Fruit fly (Drosophila melanogaster): ENCODE data around the gene CG17544.
A peak's percentile ranks its signal among the peaks of the same experiment; 100 is the strongest.

Gene CG17544

dm6 chr2L:19377129-19378083 lies 20.9 kb downstream of the CG17544 start (continued):
- TF ChIP-seq NFAT (GFP tag; IDR thresholded peaks at IDR 0.05) (no peak), CG10274 (GFP tag; optimal IDR thresholded peaks at IDR 0.05) (no peak), CG12104 (GFP tag; optimal IDR thresholded peaks at IDR 0.05) (no peak), Neu2 (GFP tag; optimal IDR thresholded peaks at IDR 0.05; ENCODE audit: borderline replicate concordance) (no peak), HHEX (GFP tag; optimal IDR thresholded peaks at IDR 0.05) (peak; percentile 35), CG1233 (GFP tag; optimal IDR thresholded peaks at IDR 0.05) (peak; percentile 54), CG8281 (tag; optimal IDR thresholded peaks at IDR 0.05) (no peak), CG18262 (tag; optimal IDR thresholded peaks at IDR 0.05) (peak; percentile 75), ase (GFP tag; IDR thresholded peaks at IDR 0.05) (0 out of 3 replicates have a peak, but pooled peaks have one; percentile 34), CG43689 (GFP tag; IDR thresholded peaks at IDR 0.05) (no peak), Deaf1 (tag; optimal IDR thresholded peaks at IDR 0.05) (peak; percentile 3), h (optimal IDR thresholded peaks at IDR 0.05) (no peak), trem (tag; optimal IDR thresholded peaks at IDR 0.05) (peak; percentile 49), Poxn (GFP tag; IDR thresholded peaks at IDR 0.05) (no peak), CG11696 (GFP tag; IDR thresholded peaks at IDR 0.05) (no peak), CG1603 (tag; optimal IDR thresholded peaks at IDR 0.05) (peak; percentile 61), Dip3 (GFP tag; optimal IDR thresholded peaks at IDR 0.05) (no peak), fd3F (GFP tag; optimal IDR thresholded peaks at IDR 0.05) (no peak), cg (GFP tag; optimal IDR thresholded peaks at IDR 0.05) (no peak), E2f2 (GFP tag; IDR thresholded peaks at IDR 0.05) (no peak), CG16779 (GFP tag; IDR thresholded peaks at IDR 0.05) (no peak), CG3065 (GFP tag; optimal IDR thresholded peaks at IDR 0.05) (no peak), nerfin-1 (tag; optimal IDR thresholded peaks at IDR 0.05) (peak; percentile 73), CG4360 (GFP tag; IDR thresholded peaks at IDR 0.05) (no peak), Elba2 (GFP tag; optimal IDR thresholded peaks at IDR 0.05) (peak; percentile 14), cwo (GFP tag; optimal IDR thresholded peaks at IDR 0.05) (no peak), CG10543 (GFP tag; optimal IDR thresholded peaks at IDR 0.05) (no peak), jigr1 (GFP tag; IDR thresholded peaks at IDR 0.05) (no peak), Scr (GFP tag; IDR thresholded peaks at IDR 0.05; ENCODE audit: partially characterized antibody) (no peak), pzg (GFP tag; optimal IDR thresholded peaks at IDR 0.05) (no peak), Trl (optimal IDR thresholded peaks at IDR 0.05) (no peak), Trl (GFP tag; optimal IDR thresholded peaks at IDR 0.05) (peak; percentile 1), H2.0 (GFP tag; IDR thresholded peaks at IDR 0.05) (peak; percentile 48), Vsx1 (GFP tag; optimal IDR thresholded peaks at IDR 0.05) (no peak), CG6654 (GFP tag; optimal IDR thresholded peaks at IDR 0.05) (no peak), CG1647 (GFP tag; optimal IDR thresholded peaks at IDR 0.05) (no peak), tio (GFP tag; optimal IDR thresholded peaks at IDR 0.05) (peak; percentile 53), CG14050 (GFP tag; IDR thresholded peaks at IDR 0.05) (peak; percentile 32; the same call in 1 of the 3 replicates), CG2889 (GFP tag; IDR thresholded peaks at IDR 0.05) (no peak), fd96Cb (tag; optimal IDR thresholded peaks at IDR 0.05) (peak; percentile 64), pan (optimal IDR thresholded peaks at IDR 0.05) (no peak), pan (GFP tag; optimal IDR thresholded peaks at IDR 0.05 in 1 of 2, IDR thresholded peaks at IDR 0.05 in 1 of 2) (peak in 1 of 2 experiments; percentile 44), CG9817 (tag; optimal IDR thresholded peaks at IDR 0.05) (peak; percentile 32), dpn (GFP tag; optimal IDR thresholded peaks at IDR 0.05) (peak; percentile 20 to 30), mld (GFP tag; IDR thresholded peaks at IDR 0.05; ENCODE audit: partially characterized antibody) (no peak), CG7963 (GFP tag; IDR thresholded peaks at IDR 0.05; ENCODE audit: partially characterized antibody) (no peak), Awh (GFP tag; IDR thresholded peaks at IDR 0.05) (peak; percentile 59; the same call in 1 of the 2 replicates), cato (GFP tag; optimal IDR thresholded peaks at IDR 0.05; ENCODE audit: borderline replicate concordance) (no peak), inv (GFP tag; IDR thresholded peaks at IDR 0.05; ENCODE audit: partially characterized antibody) (no peak)
